Worm (Caenorhabditis elegans) whole organism, late embryonic: ENCODE measurements around the gene hid-1.
A peak's percentile ranks its signal among the peaks of the same experiment; 100 is the strongest.

ENCODE experiments used
- K02D7.2 ChIP-seq: sonication (generic microtip); optimal IDR thresholded peaks from 2 replicates; lab custom pipeline; 2017; ENCODE audit warnings: mild to moderate bottlenecking, missing genetic modification characterization, missing compliant biosample characterization
- K09A11.1 ChIP-seq: sonication (generic microtip); optimal IDR thresholded peaks from 2 replicates; lab custom pipeline; 2017; ENCODE audit warnings: antibody characterized with exemption, mild to moderate bottlenecking, missing genetic modification characterization, missing compliant biosample characterization; ENCODE audit not compliant: insufficient read depth
- T23F11.4 ChIP-seq: fragments of 200-800 bp; sonication (Bioruptor generic); optimal IDR thresholded peaks from 2 replicates; lab custom pipeline; 2018; ENCODE audit warnings: mild to moderate bottlenecking, missing genetic modification characterization, missing compliant biosample characterization
- ahr-1 ChIP-seq: sonication (generic microtip); optimal IDR thresholded peaks from 2 replicates; lab custom pipeline; 2016; ENCODE audit warnings: missing genetic modification characterization, missing compliant biosample characterization
- ceh-24 ChIP-seq: sonication (generic microtip); optimal IDR thresholded peaks from 2 replicates; lab custom pipeline; 2016; ENCODE audit warnings: mild to moderate bottlenecking, missing genetic modification characterization, missing compliant biosample characterization
- ceh-31 ChIP-seq: sonication (generic microtip); optimal IDR thresholded peaks from 2 replicates; lab custom pipeline; 2016; ENCODE audit warnings: missing genetic modification characterization, missing compliant biosample characterization
- che-1 ChIP-seq: sonication (generic microtip); optimal IDR thresholded peaks from 2 replicates; lab custom pipeline; 2016; ENCODE audit warnings: mild to moderate bottlenecking, missing genetic modification characterization, missing compliant biosample characterization
- dmd-4 ChIP-seq: sonication (generic microtip); optimal IDR thresholded peaks from 2 replicates; lab custom pipeline; 2016; ENCODE audit warnings: borderline replicate concordance, missing genetic modification characterization, missing compliant biosample characterization
- dve-1 ChIP-seq: sonication (generic microtip); optimal IDR thresholded peaks from 2 replicates; lab custom pipeline; 2017; ENCODE audit warnings: antibody characterized with exemption, mild to moderate bottlenecking, missing genetic modification characterization, missing compliant biosample characterization
- elt-2 ChIP-seq: sonication (generic microtip); optimal IDR thresholded peaks from 2 replicates; lab custom pipeline; 2016; ENCODE audit warnings: missing genetic modification reagents, missing genetic modification characterization, missing compliant biosample characterization
- fax-1 ChIP-seq: sonication (generic microtip); optimal IDR thresholded peaks from 2 replicates; lab custom pipeline; 2016; ENCODE audit warnings: missing genotype, missing genetic modification characterization, missing compliant biosample characterization
- hlh-6 ChIP-seq: sonication (generic microtip); optimal IDR thresholded peaks from 2 replicates; lab custom pipeline; 2016; ENCODE audit warnings: missing genotype, missing genetic modification characterization, missing compliant biosample characterization
- hlh-8 ChIP-seq: sonication (generic microtip); optimal IDR thresholded peaks from 2 replicates; lab custom pipeline; 2016; ENCODE audit warnings: missing genotype, missing genetic modification characterization, missing compliant biosample characterization
- mec-3 ChIP-seq: sonication (generic microtip); optimal IDR thresholded peaks from 2 replicates; lab custom pipeline; 2016; ENCODE audit warnings: borderline replicate concordance, missing genetic modification characterization, missing compliant biosample characterization
- nfya-1 ChIP-seq: sonication (generic microtip); optimal IDR thresholded peaks from 2 replicates; lab custom pipeline; 2017; ENCODE audit warnings: missing genetic modification characterization, mild to moderate bottlenecking, missing compliant biosample characterization, antibody characterized with exemption, moderate library complexity
- npax-4 ChIP-seq: sonication (generic microtip); optimal IDR thresholded peaks from 2 replicates; lab custom pipeline; 2016; ENCODE audit warnings: missing genetic modification characterization, missing compliant biosample characterization
- odd-2 ChIP-seq: sonication (generic microtip); optimal IDR thresholded peaks from 2 replicates; lab custom pipeline; 2017; ENCODE audit warnings: antibody characterized with exemption, mild to moderate bottlenecking, missing genetic modification characterization, missing compliant biosample characterization
- pag-3 ChIP-seq: sonication (generic microtip); optimal IDR thresholded peaks from 2 replicates; lab custom pipeline; 2016; ENCODE audit warnings: missing compliant biosample characterization, missing genetic modification characterization, borderline replicate concordance
- ref-2 ChIP-seq: sonication (generic microtip); optimal IDR thresholded peaks from 2 replicates; lab custom pipeline; 2016; ENCODE audit warnings: missing genetic modification characterization, missing compliant biosample characterization
- rnt-1 ChIP-seq: sonication (generic microtip); optimal IDR thresholded peaks from 2 replicates; lab custom pipeline; 2016; ENCODE audit warnings: missing genetic modification characterization, missing compliant biosample characterization
- sox-4 ChIP-seq: sonication (generic microtip); optimal IDR thresholded peaks from 2 replicates; lab custom pipeline; 2017; ENCODE audit warnings: mild to moderate bottlenecking, missing genetic modification characterization, inconsistent platforms, missing compliant biosample characterization
- tbx-2 ChIP-seq: sonication (generic microtip); optimal IDR thresholded peaks from 2 replicates; lab custom pipeline; 2016; ENCODE audit warnings: missing genetic modification characterization, missing compliant biosample characterization
- tbx-7 ChIP-seq: sonication (generic microtip); optimal IDR thresholded peaks from 2 replicates; lab custom pipeline; 2016; ENCODE audit warnings: missing genotype, missing genetic modification characterization, missing compliant biosample characterization
- ttx-3 ChIP-seq: sonication (generic microtip); optimal IDR thresholded peaks from 2 replicates; lab custom pipeline; 2016; ENCODE audit warnings: missing genetic modification reagents, missing genetic modification characterization, missing compliant biosample characterization
- unc-42 ChIP-seq: sonication (generic microtip); optimal IDR thresholded peaks from 2 replicates; lab custom pipeline; 2016; ENCODE audit warnings: missing genotype, missing genetic modification characterization, missing compliant biosample characterization
- unc-55 ChIP-seq: sonication (generic microtip); optimal IDR thresholded peaks from 2 replicates; lab custom pipeline; 2017; ENCODE audit warnings: missing biosample characterization, missing genetic modification reagents, missing genetic modification characterization

Gene hid-1

ce11 chrX:2536246-2536772 lies 47.5 kb downstream of the hid-1 start (continued):
- TF ChIP-seq mec-3: no peak
- TF ChIP-seq hlh-8 (tag; lab: Kevin White, UChicago): no peak
- peak; percentile 67 for TF ChIP-seq dve-1 (tag; lab: Kevin White, UChicago)
- peak; percentile 96 for TF ChIP-seq ceh-31
- no peak for TF ChIP-seq tbx-7 (tag; lab: Kevin White, UChicago)
- peak; percentile 86 for TF ChIP-seq unc-42 (tag; lab: Kevin White, UChicago)
- peak; percentile 34 for TF ChIP-seq T23F11.4
- TF ChIP-seq K02D7.2 (tag; lab: Kevin White, UChicago): no peak
- no peak for TF ChIP-seq fax-1
- peak; percentile 19 for TF ChIP-seq K09A11.1 (tag; lab: Kevin White, UChicago)
- no peak for TF ChIP-seq dmd-4 (tag; lab: Kevin White, UChicago)

ce11 chrX:2538713-2539112 lies 49.9 kb downstream of the hid-1 start:
- no peak for TF ChIP-seq che-1 (tag; lab: Kevin White, UChicago)
- no peak for TF ChIP-seq nfya-1
- peak; percentile 2 for TF ChIP-seq hlh-8 (tag; lab: Kevin White, UChicago)

ce11 chrX:2541003-2541521 lies 52.2 kb downstream of the hid-1 start, which contains the start of gene F52H2.3:
TSS of gene F52H2.3 (minus strand) at chrX:2541053.
- no peak for TF ChIP-seq hlh-6 (tag; lab: Kevin White, UChicago)
- no peak for TF ChIP-seq odd-2 (tag; lab: Kevin White, UChicago)
- no peak for TF ChIP-seq unc-55
- TF ChIP-seq ttx-3 (tag; lab: Kevin White, UChicago): no peak
- TF ChIP-seq tbx-2: no peak
- TF ChIP-seq ceh-24: no peak
- TF ChIP-seq rnt-1 (tag; lab: Kevin White, UChicago): no peak

- TF ChIP-seq ahr-1 (tag; lab: Kevin White, UChicago) (no peak), hlh-8 (tag; lab: Kevin White, UChicago) (no peak), sox-4 (tag; lab: Kevin White, UChicago) (no peak), mec-3 (no peak), elt-2 (no peak), pag-3 (tag; lab: Kevin White, UChicago) (no peak), npax-4 (tag; lab: Kevin White, UChicago) (no peak), ref-2 (tag; lab: Kevin White, UChicago) (no peak)
Measured at ce11 chrX:2543353-2543752, 54.5 kb downstream of the hid-1 start.
